Worm (Caenorhabditis elegans) whole organism, young adult: ENCODE data around the gene srbc-78.

Source experiments
- B0261.1 ChIP-seq: sonication (generic microtip); optimal IDR thresholded peaks from 2 replicates; lab custom pipeline; 2016; ENCODE audit warnings: mild to moderate bottlenecking, missing genetic modification characterization, moderate library complexity, missing compliant biosample characterization
- D2030.7 ChIP-seq: fragments of 200-800 bp; sonication (Bioruptor generic); IDR thresholded peaks from 2 replicates; pipeline ENCODE4 v1.3.6; 2022; ENCODE audit warnings: missing genetic modification reagents, missing genetic modification characterization, missing compliant biosample characterization
- F22D6.2 ChIP-seq: sonication (generic microtip); optimal IDR thresholded peaks from 2 replicates; lab custom pipeline; 2016; ENCODE audit warnings: mild to moderate bottlenecking, missing genetic modification characterization, missing compliant biosample characterization
- F39B2.1 ChIP-seq: fragments of 200-800 bp; sonication (Bioruptor generic); IDR thresholded peaks from 2 replicates; pipeline ENCODE4 v1.3.6; 2022; ENCODE audit warnings: missing genetic modification reagents, missing genetic modification characterization, missing compliant biosample characterization
- F49E8.2 ChIP-seq: sonication (generic microtip); optimal IDR thresholded peaks from 3 replicates; lab custom pipeline; 2017; ENCODE audit warnings: missing genetic modification characterization, mild to moderate bottlenecking, missing compliant biosample characterization, antibody characterized with exemption, moderate library complexity; ENCODE audit not compliant: insufficient read depth
- F52B5.7 ChIP-seq: sonication (generic microtip); optimal IDR thresholded peaks from 2 replicates; lab custom pipeline; 2016; ENCODE audit warnings: mild to moderate bottlenecking, missing genetic modification characterization, missing compliant biosample characterization
- F55B11.4 ChIP-seq: sonication (generic microtip); optimal IDR thresholded peaks from 2 replicates; lab custom pipeline; 2016; ENCODE audit warnings: missing compliant biosample characterization, missing genetic modification characterization, borderline replicate concordance; ENCODE audit not compliant: insufficient read depth
- F57A8.1 ChIP-seq: fragments of 200-800 bp; sonication (Bioruptor generic); optimal IDR thresholded peaks from 2 replicates; lab custom pipeline; 2018; ENCODE audit warnings: mild to moderate bottlenecking, missing genetic modification characterization, moderate library complexity, missing compliant biosample characterization
- T26A5.8 ChIP-seq: sonication (generic microtip); optimal IDR thresholded peaks from 2 replicates; lab custom pipeline; 2016; ENCODE audit warnings: missing genetic modification characterization, missing compliant biosample characterization
- Y53F4B.3 ChIP-seq: fragments of 200-800 bp; sonication (Bioruptor generic); IDR thresholded peaks from 2 replicates; pipeline ENCODE4 v1.3.6; 2022; ENCODE audit warnings: missing genetic modification reagents, missing genetic modification characterization, missing compliant biosample characterization
- Y95B8A.8 ChIP-seq: fragments of 200-800 bp; sonication (Bioruptor generic); IDR thresholded peaks from 2 replicates; pipeline ENCODE4 v1.3.6; 2022; ENCODE audit warnings: missing genetic modification reagents, missing genetic modification characterization, missing compliant biosample characterization
- ZK185.1 ChIP-seq: sonication (generic microtip); optimal IDR thresholded peaks from 2 replicates; lab custom pipeline; 2016; ENCODE audit warnings: mild to moderate bottlenecking, missing genetic modification characterization, missing compliant biosample characterization; ENCODE audit not compliant: poor library complexity, severe bottlenecking
- athp-1 ChIP-seq: sonication (generic microtip); optimal IDR thresholded peaks from 2 replicates; lab custom pipeline; 2017; ENCODE audit warnings: mild to moderate bottlenecking, missing genetic modification characterization, missing compliant biosample characterization
- attf-5 ChIP-seq: fragments of 200-800 bp; sonication (Bioruptor generic); optimal IDR thresholded peaks from 2 replicates; lab custom pipeline; 2018; ENCODE audit warnings: mild to moderate bottlenecking, missing genetic modification characterization, missing compliant biosample characterization
- cebp-2 ChIP-seq: fragments of 200-800 bp; sonication (Bioruptor generic); IDR thresholded peaks from 2 replicates; pipeline ENCODE4 v1.3.6; 2022; ENCODE audit warnings: missing genetic modification characterization, missing compliant biosample characterization
- ceh-27 ChIP-seq: fragments of 200-800 bp; sonication (Bioruptor generic); optimal IDR thresholded peaks from 2 replicates; lab custom pipeline; 2018; ENCODE audit warnings: mild to moderate bottlenecking, missing genetic modification characterization, moderate library complexity, missing compliant biosample characterization
- dpff-1 ChIP-seq: sonication (generic microtip); optimal IDR thresholded peaks from 2 replicates; lab custom pipeline; 2017; ENCODE audit warnings: mild to moderate bottlenecking, missing genetic modification characterization, missing compliant biosample characterization
- efl-1 ChIP-seq: fragments of 150-350 bp; optimal IDR thresholded peaks from 2 replicates; lab custom pipeline; 2014; ENCODE audit warnings: missing biosample characterization, missing genetic modification reagents, missing genetic modification characterization
- ets-4 ChIP-seq: fragments of 200-800 bp; sonication (Bioruptor generic); optimal IDR thresholded peaks from 2 replicates; lab custom pipeline; 2018; ENCODE audit warnings: mild to moderate bottlenecking, missing genetic modification characterization, missing compliant biosample characterization
- fkh-3 ChIP-seq: sonication (generic microtip); optimal IDR thresholded peaks from 2 replicates; lab custom pipeline; 2016; ENCODE audit warnings: mild to moderate bottlenecking, missing genetic modification characterization, missing compliant biosample characterization
- gei-17 ChIP-seq: fragments of 200-800 bp; sonication (Bioruptor generic); optimal IDR thresholded peaks from 2 replicates; lab custom pipeline; 2018; ENCODE audit warnings: mild to moderate bottlenecking, missing genetic modification characterization, missing compliant biosample characterization
- hmg-1.2 ChIP-seq: fragments of 200-800 bp; sonication (Bioruptor generic); IDR thresholded peaks from 2 replicates; pipeline ENCODE4 v1.3.6; 2022; ENCODE audit warnings: missing genetic modification reagents, missing genetic modification characterization, missing compliant biosample characterization
- hsf-1 ChIP-seq: fragments of 200-800 bp; sonication (Bioruptor generic); IDR thresholded peaks from 2 replicates; pipeline ENCODE4 v1.3.6; 2022; ENCODE audit warnings: missing genetic modification reagents, missing genetic modification characterization, missing compliant biosample characterization
- lin-40 ChIP-seq: sonication (generic microtip); optimal IDR thresholded peaks from 2 replicates; lab custom pipeline; 2016; ENCODE audit warnings: missing genetic modification characterization, mild to moderate bottlenecking, missing compliant biosample characterization, missing genotype, missing genetic modification reagents
- nfya-1 ChIP-seq: sonication (generic microtip); optimal IDR thresholded peaks from 2 replicates; lab custom pipeline; 2017; ENCODE audit warnings: antibody characterized with exemption, missing compliant biosample characterization, missing genetic modification characterization, borderline replicate concordance; ENCODE audit not compliant: insufficient read depth
- nfya-2 ChIP-seq: fragments of 200-800 bp; sonication (Bioruptor generic); IDR thresholded peaks from 2 replicates; pipeline ENCODE4 v1.3.6; 2022; ENCODE audit warnings: missing genetic modification reagents, missing genetic modification characterization, missing compliant biosample characterization
- nhr-120 ChIP-seq: fragments of 200-800 bp; sonication (Bioruptor generic); IDR thresholded peaks from 2 replicates; pipeline ENCODE4 v1.3.6; 2022; ENCODE audit warnings: missing genetic modification characterization, missing compliant biosample characterization
- nhr-179 ChIP-seq: sonication (generic microtip); optimal IDR thresholded peaks from 2 replicates; lab custom pipeline; 2016; ENCODE audit warnings: mild to moderate bottlenecking, missing genetic modification characterization, missing compliant biosample characterization
- nhr-90 ChIP-seq: sonication (generic microtip); optimal IDR thresholded peaks from 2 replicates; lab custom pipeline; 2016; ENCODE audit warnings: missing genotype, mild to moderate bottlenecking, missing genetic modification characterization, missing compliant biosample characterization
- pha-4 ChIP-seq: fragments of 150-350 bp; sonication (generic microtip); optimal IDR thresholded peaks from 2 replicates; lab custom pipeline; 2014; ENCODE audit warnings: missing biosample characterization, missing genetic modification reagents, missing genetic modification characterization
- sdz-38 ChIP-seq: sonication (generic microtip); optimal IDR thresholded peaks from 2 replicates; lab custom pipeline; 2016; ENCODE audit warnings: missing genotype, missing genetic modification characterization, missing compliant biosample characterization
- snpc-1.1 ChIP-seq: sonication (generic microtip); optimal IDR thresholded peaks from 2 replicates; lab custom pipeline; 2017; ENCODE audit warnings: missing genetic modification characterization, mild to moderate bottlenecking, missing compliant biosample characterization, antibody characterized with exemption, moderate library complexity, missing genotype, missing genetic modification reagents; ENCODE audit not compliant: insufficient read depth
- ztf-18 ChIP-seq: sonication (generic microtip); optimal IDR thresholded peaks from 2 replicates; lab custom pipeline; 2016; ENCODE audit warnings: missing genotype, mild to moderate bottlenecking, missing genetic modification characterization, missing compliant biosample characterization
- ztf-22 ChIP-seq: fragments of 200-800 bp; sonication (Bioruptor generic); optimal IDR thresholded peaks from 2 replicates; lab custom pipeline; 2018; ENCODE audit warnings: mild to moderate bottlenecking, missing genetic modification characterization, moderate library complexity, missing compliant biosample characterization
- ztf-26 ChIP-seq: sonication (generic microtip); optimal IDR thresholded peaks from 2 replicates; lab custom pipeline; 2017; ENCODE audit warnings: missing genetic modification characterization, missing compliant biosample characterization
- ztf-28 ChIP-seq: fragments of 200-800 bp; sonication (Bioruptor generic); IDR thresholded peaks from 2 replicates; pipeline ENCODE4 v1.3.6; 2022; ENCODE audit warnings: missing genetic modification reagents, missing genetic modification characterization, missing compliant biosample characterization
- ztf-3 ChIP-seq: fragments of 200-800 bp; sonication (Bioruptor generic); optimal IDR thresholded peaks from 2 replicates; lab custom pipeline; 2018; ENCODE audit warnings: mild to moderate bottlenecking, missing genetic modification characterization, missing compliant biosample characterization

srbc-78 gene

DNA sequence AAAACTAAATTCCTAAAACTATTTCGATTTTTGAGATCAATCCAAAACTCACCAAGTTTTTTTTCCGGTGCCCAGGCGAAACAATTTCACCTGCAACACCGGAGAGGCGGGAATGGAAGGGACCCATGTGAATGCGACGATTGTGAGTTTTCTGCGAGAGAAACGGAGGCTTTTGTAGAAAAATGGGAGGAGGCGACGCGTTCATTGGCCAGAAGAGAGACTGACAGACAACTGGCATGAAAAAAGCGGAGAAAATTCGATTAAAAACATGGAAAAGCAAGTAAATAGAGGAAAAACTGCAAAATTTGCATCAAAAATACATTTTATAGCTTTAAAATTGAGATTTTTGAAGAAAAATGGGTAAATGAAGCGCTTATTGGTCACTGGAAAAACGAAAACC, 13.2 kb downstream of the srbc-78 start, which contains the start of gene B0250.7:
B0250.7 (minus strand) TSS at position 232 of the 400 bp plus-strand sequence.
- TF ChIP-seq fkh-3 (tag; lab: Kevin White, UChicago), result no peak
- no peak for TF ChIP-seq Y53F4B.3 (GFP tag; lab: Robert Waterston, UW)
- TF ChIP-seq F57A8.1 (GFP tag; lab: Kevin White, UChicago), result no peak
- TF ChIP-seq nhr-90 (tag; lab: Kevin White, UChicago), result no peak
- no peak for TF ChIP-seq nfya-2
- no peak for TF ChIP-seq Y95B8A.8 (GFP tag; lab: Robert Waterston, UW)
- no peak for TF ChIP-seq ztf-28
- TF ChIP-seq F55B11.4, result no peak
- TF ChIP-seq nhr-179, result no peak
- no peak for TF ChIP-seq hsf-1
- no peak for TF ChIP-seq ztf-22 (GFP tag; lab: Kevin White, UChicago)
- no peak for TF ChIP-seq dpff-1
- no peak for TF ChIP-seq D2030.7 (GFP tag; lab: Robert Waterston, UW)
- no peak for TF ChIP-seq F22D6.2 (tag; lab: Kevin White, UChicago)
- no peak for TF ChIP-seq ztf-26 (tag; lab: Kevin White, UChicago)
- TF ChIP-seq T26A5.8 (tag; lab: Kevin White, UChicago), result no peak
- TF ChIP-seq, all 124 proteins: peak for 0

DNA sequence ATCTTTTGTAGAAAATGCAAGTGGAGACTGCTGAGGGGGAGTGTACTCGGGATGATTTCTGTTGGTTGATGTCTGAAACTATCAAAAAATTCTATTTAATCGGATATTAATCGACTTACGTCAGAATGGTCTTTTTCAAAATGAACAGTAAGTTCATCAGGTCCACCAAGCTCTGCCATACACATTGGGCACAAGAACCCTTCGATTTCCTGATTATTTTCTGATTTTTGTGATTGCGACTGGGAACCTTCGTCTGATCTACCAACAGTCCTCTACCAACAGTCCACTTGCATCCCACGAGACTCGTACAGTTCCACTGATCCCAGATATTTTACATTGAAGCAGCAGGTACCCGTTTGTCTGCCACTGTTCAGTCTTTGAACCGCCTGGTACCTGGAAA, 14.0 kb downstream of the srbc-78 start:
- TF ChIP-seq gei-17 (GFP tag; lab: Kevin White, UChicago), result no peak
- no peak for TF ChIP-seq sdz-38 (tag; lab: Kevin White, UChicago)
- no peak for TF ChIP-seq F39B2.1 (GFP tag; lab: Robert Waterston, UW)
- no peak for TF ChIP-seq attf-5 (GFP tag; lab: Kevin White, UChicago)
- no peak for TF ChIP-seq nhr-120 (GFP tag; lab: Robert Waterston, UW)
- no peak for TF ChIP-seq nfya-1 (tag; lab: Kevin White, UChicago)
- no peak for TF ChIP-seq athp-1 (tag; lab: Kevin White, UChicago)

DNA sequence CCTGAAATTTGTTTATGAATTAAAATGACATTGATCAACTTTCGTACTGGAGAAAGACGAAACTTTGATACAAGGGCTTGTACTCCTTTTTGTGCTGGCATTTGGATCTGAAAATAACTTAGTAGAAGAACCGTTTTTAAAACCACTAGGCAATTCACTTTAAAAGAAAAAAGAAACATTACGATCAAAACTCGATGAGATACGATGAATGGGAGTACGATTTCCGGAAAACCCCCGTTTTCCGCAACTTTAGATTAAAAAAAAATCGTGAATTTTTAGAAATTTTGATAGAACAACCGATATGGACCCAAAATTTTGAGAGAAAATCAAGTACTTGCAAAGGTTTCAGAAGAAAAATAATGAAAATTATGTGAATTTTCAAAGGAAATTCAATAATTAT, 18.6 kb downstream of the srbc-78 start, which contains the start of gene B0250.8:
B0250.8 (minus strand) TSS at position 101 of the 400 bp plus-strand sequence.
- TF ChIP-seq cebp-2 (GFP tag; lab: Robert Waterston, UW) (no peak), lin-40 (tag; lab: Kevin White, UChicago) (no peak), nfya-2 (no peak), ztf-3 (GFP tag; lab: Kevin White, UChicago) (no peak)

DNA sequence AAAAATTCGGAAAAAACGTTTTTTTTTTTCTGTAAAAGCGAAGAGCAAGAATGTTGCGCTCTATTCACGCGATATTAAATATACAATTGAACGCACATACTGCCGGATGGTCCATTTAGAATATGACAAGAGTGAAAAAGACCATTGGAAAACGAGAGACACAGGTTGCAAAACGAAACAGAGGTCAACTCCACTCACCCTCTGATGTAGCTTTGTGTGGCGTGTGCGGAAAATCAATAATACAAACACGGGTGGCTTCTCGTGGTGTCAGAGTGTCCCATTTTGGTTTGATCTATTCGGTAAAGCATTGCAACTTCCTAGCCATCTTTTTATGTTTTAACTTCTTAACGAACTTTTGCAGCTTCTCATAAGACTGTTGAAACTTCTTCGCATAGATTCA, 24.2 kb downstream of the srbc-78 start:
- TF ChIP-seq ztf-18 (tag; lab: Kevin White, UChicago) (no peak), hmg-1.2 (GFP tag; lab: Robert Waterston, UW) (peak; percentile 78)

DNA sequence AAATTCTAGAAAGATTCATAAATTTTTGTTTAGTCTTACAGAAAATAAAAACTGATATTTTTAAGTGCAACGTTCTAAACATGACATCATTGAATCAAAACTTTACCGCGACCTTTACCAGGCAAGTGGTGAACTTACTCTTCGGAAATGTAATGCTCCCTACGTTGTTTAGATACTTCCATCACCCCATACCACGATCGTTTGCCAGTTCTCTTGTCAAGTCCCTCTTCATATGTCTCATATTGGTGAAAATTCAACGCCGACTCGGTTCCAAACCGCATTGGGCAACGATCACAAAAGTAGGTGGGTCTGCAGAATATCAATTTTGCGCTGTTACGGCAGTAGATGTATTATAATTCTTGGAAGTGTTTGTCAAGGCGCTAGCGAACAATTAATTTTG, 28.2 kb downstream of the srbc-78 start, which contains the start of gene B0250.18:
B0250.18 (minus strand) TSS at position 101 of the 400 bp plus-strand sequence.
- TF ChIP-seq B0261.1 (tag; lab: Kevin White, UChicago) (no peak), Y95B8A.8 (GFP tag; lab: Robert Waterston, UW) (no peak), ceh-27 (no peak), F49E8.2 (tag; lab: Kevin White, UChicago) (no peak), pha-4 (tag; lab: Kevin White, UChicago) (no peak), efl-1 (no peak), Y53F4B.3 (GFP tag; lab: Robert Waterston, UW) (no peak), ets-4 (GFP tag; lab: Kevin White, UChicago) (no peak), dpff-1 (no peak), ZK185.1 (tag; lab: Kevin White, UChicago) (no peak), F52B5.7 (tag; lab: Kevin White, UChicago) (no peak), snpc-1.1 (tag; lab: Kevin White, UChicago) (no peak), hmg-1.2 (GFP tag; lab: Robert Waterston, UW) (no peak)
